Worm (Caenorhabditis elegans): Measurements from ENCODE around the gene acl-8.

DNA sequence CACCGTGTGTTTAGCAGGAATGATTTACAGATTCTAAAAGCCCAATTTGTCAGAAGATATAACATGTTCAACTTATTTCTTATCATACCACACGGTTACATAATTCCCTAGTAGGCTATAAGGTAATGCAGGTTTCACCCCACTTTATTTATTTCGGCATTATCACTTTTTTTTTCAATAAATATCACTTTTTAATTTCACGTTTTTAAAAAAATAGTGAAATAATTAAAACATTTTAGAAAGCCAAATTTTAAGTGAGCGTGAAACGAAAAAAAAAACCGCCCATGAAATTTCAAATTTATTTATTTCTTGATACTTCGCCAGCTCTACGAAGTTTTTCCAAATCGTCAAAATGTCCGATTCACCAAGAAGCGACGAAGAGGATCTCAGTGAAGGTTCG is 2.3 kb upstream of the acl-8 start, which contains the start of gene fbxa-196:
- TF ChIP-seq ama-1 (optimal IDR thresholded peaks at IDR 0.05) = no peak
- TF ChIP-seq sea-1 (GFP tag; conservative IDR thresholded peaks at IDR 0.05) = no peak
- no peak for TF ChIP-seq tbx-37 (GFP tag; conservative IDR thresholded peaks at IDR 0.05)
- TF ChIP-seq B0310.2 (tag; optimal IDR thresholded peaks at IDR 0.05) = no peak
